Worm (Caenorhabditis elegans) whole organism, early embryonic: ENCODE results near the gene vha-17.

ENCODE experiments used
- B0310.2 ChIP-seq: sonication (generic microtip); optimal IDR thresholded peaks from 2 replicates; lab custom pipeline; 2016; ENCODE audit warnings: mild to moderate bottlenecking, missing genetic modification characterization, missing compliant biosample characterization
- F13C5.2 ChIP-seq: sonication (generic microtip); optimal IDR thresholded peaks from 2 replicates; lab custom pipeline; 2017; ENCODE audit warnings: mild to moderate bottlenecking, missing genetic modification characterization, inconsistent platforms, missing compliant biosample characterization
- aly-1 ChIP-seq: sonication (generic microtip); optimal IDR thresholded peaks from 2 replicates; lab custom pipeline; 2016; ENCODE audit warnings: missing genetic modification characterization, missing compliant biosample characterization
- ama-1 ChIP-seq: fragments of 150-350 bp; optimal IDR thresholded peaks from 2 replicates; lab custom pipeline; 2014
- ceh-36 ChIP-seq: sonication (generic microtip); optimal IDR thresholded peaks from 2 replicates; lab custom pipeline; 2016; ENCODE audit warnings: missing genetic modification characterization, inconsistent platforms, missing compliant biosample characterization
- hmg-4 ChIP-seq: fragments of 200-800 bp; sonication (Bioruptor generic); optimal IDR thresholded peaks from 2 replicates; lab custom pipeline; 2018; ENCODE audit warnings: mild to moderate bottlenecking, missing genetic modification characterization, missing compliant biosample characterization
- hnd-1 ChIP-seq: sonication (generic microtip); optimal IDR thresholded peaks from 2 replicates; lab custom pipeline; 2016; ENCODE audit warnings: missing genetic modification characterization, missing compliant biosample characterization
- pes-1 ChIP-seq: fragments of 200-800 bp; sonication (Bioruptor generic); IDR thresholded peaks from 2 replicates; pipeline ENCODE4 v1.3.6; 2022; ENCODE audit warnings: missing genetic modification reagents, missing genetic modification characterization, missing compliant biosample characterization
- scrt-1 ChIP-seq: fragments of 200-800 bp; sonication (Bioruptor generic); IDR thresholded peaks from 2 replicates; pipeline ENCODE4 v1.3.6; 2022; ENCODE audit warnings: missing genetic modification characterization, missing compliant biosample characterization
- sea-1 ChIP-seq: fragments of 200-800 bp; sonication (Bioruptor generic); conservative IDR thresholded peaks from 2 replicates; pipeline ENCODE4 v1.3.6; 2022; ENCODE audit warnings: missing genetic modification characterization, missing compliant biosample characterization

- TF ChIP-seq F13C5.2 (tag; lab: Kevin White, UChicago) (no peak), aly-1 (tag; lab: Kevin White, UChicago) (no peak), hmg-4 (GFP tag; lab: Kevin White, UChicago) (no peak), hnd-1 (tag; lab: Kevin White, UChicago) (no peak), ama-1 (lab: Kevin White, UChicago) (no peak), scrt-1 (GFP tag; lab: Robert Waterston, UW) (no peak), B0310.2 (tag; lab: Kevin White, UChicago) (no peak), sea-1 (GFP tag; lab: Robert Waterston, UW) (no peak), ceh-36 (tag; lab: Kevin White, UChicago) (no peak), pes-1 (no peak)
These were observed 20.0 kb downstream of the vha-17 start, which contains the start of gene vps-26 for ce11 chrIV:9341591-9341990.
